Worm (Caenorhabditis elegans): ENCODE measurements around the gene Y69H2.7.

- TF ChIP-seq ceh-22 (tag; optimal IDR thresholded peaks at IDR 0.05) (no peak), ceh-34 (tag; optimal IDR thresholded peaks at IDR 0.05) (no peak), gmeb-2 (tag; optimal IDR thresholded peaks at IDR 0.05) (no peak), ama-1 (optimal IDR thresholded peaks at IDR 0.05) (no peak), pha-2 (tag; optimal IDR thresholded peaks at IDR 0.05) (no peak), C38D4.7 (GFP tag; optimal IDR thresholded peaks at IDR 0.05) (no peak), ceh-45 (GFP tag; IDR thresholded peaks at IDR 0.05) (no peak), ceh-48 (tag; optimal IDR thresholded peaks at IDR 0.05) (no peak), pat-9 (tag; optimal IDR thresholded peaks at IDR 0.05) (no peak), hlh-30 (tag; optimal IDR thresholded peaks at IDR 0.05; ENCODE audit: insufficient read depth) (no peak), nhr-11 (tag; optimal IDR thresholded peaks at IDR 0.05) (no peak), pha-4 (tag; optimal IDR thresholded peaks at IDR 0.05) (no peak), elt-4 (tag; optimal IDR thresholded peaks at IDR 0.05) (no peak), fkh-6 (tag; optimal IDR thresholded peaks at IDR 0.05) (no peak)
Measured at ce11 chrV:18667179-18667578, 22.6 kb upstream of the Y69H2.7 start.
